Worm (Caenorhabditis elegans) whole organism, mixed stage, embryonic: ENCODE results near the gene C25D7.15.

ENCODE experiments used
- M03D4.4 ChIP-seq: sonication (generic microtip); optimal IDR thresholded peaks from 2 replicates; lab custom pipeline; 2017; ENCODE audit warnings: mild to moderate bottlenecking, missing genetic modification characterization, missing compliant biosample characterization
- ceh-39 ChIP-seq: fragments of 150-350 bp; optimal IDR thresholded peaks from 2 replicates; lab custom pipeline; 2014; ENCODE audit warnings: missing biosample characterization, missing genetic modification characterization
- ceh-43 ChIP-seq: fragments of 200-800 bp; sonication (Bioruptor generic); optimal IDR thresholded peaks from 2 replicates; lab custom pipeline; 2018; ENCODE audit warnings: mild to moderate bottlenecking, missing genetic modification characterization, moderate library complexity, missing compliant biosample characterization
- ceh-83 ChIP-seq: fragments of 200-800 bp; sonication (Bioruptor generic); optimal IDR thresholded peaks from 2 replicates; lab custom pipeline; 2018; ENCODE audit warnings: mild to moderate bottlenecking, missing genetic modification characterization, missing compliant biosample characterization
- ces-1 ChIP-seq: fragments of 150-350 bp; optimal IDR thresholded peaks from 2 replicates; lab custom pipeline; 2014; ENCODE audit warnings: missing biosample characterization, missing genetic modification reagents, missing genetic modification characterization
- cnd-1 ChIP-seq: fragments of 200-800 bp; sonication (Bioruptor generic); optimal IDR thresholded peaks from 2 replicates; lab custom pipeline; 2018; ENCODE audit warnings: mild to moderate bottlenecking, missing genetic modification characterization, missing compliant biosample characterization
- drap-1 ChIP-seq: fragments of 200-800 bp; sonication (Bioruptor generic); optimal IDR thresholded peaks from 3 replicates; lab custom pipeline; 2018; ENCODE audit warnings: mild to moderate bottlenecking, missing genetic modification characterization, missing compliant biosample characterization
- elt-1 ChIP-seq: sonication (generic microtip); optimal IDR thresholded peaks from 2 replicates; lab custom pipeline; 2017; ENCODE audit warnings: missing genetic modification characterization, mild to moderate bottlenecking, missing compliant biosample characterization, antibody characterized with exemption, moderate library complexity, borderline replicate concordance; ENCODE audit not compliant: insufficient read depth
- elt-3 ChIP-seq: fragments of 150-350 bp; optimal IDR thresholded peaks from 2 replicates; lab custom pipeline; 2014; ENCODE audit warnings: missing biosample characterization, missing genetic modification characterization
- flh-1 ChIP-seq: fragments of 200-800 bp; sonication (Bioruptor generic); optimal IDR thresholded peaks from 2 replicates; lab custom pipeline; 2018; ENCODE audit warnings: mild to moderate bottlenecking, missing genetic modification characterization, moderate library complexity, missing compliant biosample characterization
- ham-2 ChIP-seq: fragments of 200-800 bp; sonication (Bioruptor generic); optimal IDR thresholded peaks from 2 replicates; lab custom pipeline; 2018; ENCODE audit warnings: mild to moderate bottlenecking, missing genetic modification characterization, missing compliant biosample characterization
- lin-13 ChIP-seq: fragments of 150-350 bp; optimal IDR thresholded peaks from 2 replicates; lab custom pipeline; 2014; ENCODE audit warnings: missing biosample characterization, missing genetic modification characterization
- lsy-2 ChIP-seq: fragments of 150-350 bp; optimal IDR thresholded peaks from 2 replicates; lab custom pipeline; 2014; ENCODE audit warnings: missing biosample characterization, missing genetic modification characterization
- mab-5 ChIP-seq: fragments of 150-350 bp; optimal IDR thresholded peaks from 2 replicates; lab custom pipeline; 2014; ENCODE audit warnings: missing biosample characterization, missing genetic modification characterization
- mep-1 ChIP-seq: fragments of 150-350 bp; optimal IDR thresholded peaks from 2 replicates; lab custom pipeline; 2017; ENCODE audit warnings: missing biosample characterization, missing genetic modification reagents, missing genetic modification characterization, inconsistent platforms
- mls-2 ChIP-seq: sonication (generic microtip); optimal IDR thresholded peaks from 2 replicates; lab custom pipeline; 2016; ENCODE audit warnings: mild to moderate bottlenecking, missing genetic modification characterization, moderate library complexity, missing compliant biosample characterization
- nhr-12 ChIP-seq: fragments of 150-350 bp; optimal IDR thresholded peaks from 2 replicates; lab custom pipeline; 2014; ENCODE audit warnings: missing biosample characterization, missing genetic modification characterization
- nhr-2 ChIP-seq: fragments of 150-350 bp; optimal IDR thresholded peaks from 2 replicates; lab custom pipeline; 2014; ENCODE audit warnings: missing biosample characterization, missing genetic modification characterization
- nhr-237 ChIP-seq: fragments of 150-350 bp; optimal IDR thresholded peaks from 2 replicates; lab custom pipeline; 2014; ENCODE audit warnings: missing biosample characterization, missing genetic modification characterization
- nhr-28 ChIP-seq: fragments of 150-350 bp; optimal IDR thresholded peaks from 2 replicates; lab custom pipeline; 2014; ENCODE audit warnings: missing biosample characterization, missing genetic modification characterization
- nhr-76 ChIP-seq: sonication (generic microtip); optimal IDR thresholded peaks from 2 replicates; lab custom pipeline; 2017; ENCODE audit warnings: missing biosample characterization, missing genetic modification characterization
- pha-4 ChIP-seq: fragments of 150-350 bp; optimal IDR thresholded peaks from 2 replicates; lab custom pipeline; 2018; ENCODE audit warnings: missing biosample characterization, missing genetic modification reagents, missing genetic modification characterization
- snpc-4 ChIP-seq: fragments of 150-350 bp; optimal IDR thresholded peaks from 2 replicates; lab custom pipeline; 2014; ENCODE audit warnings: missing biosample characterization, missing genetic modification characterization
- sptf-1 ChIP-seq: sonication (generic microtip); optimal IDR thresholded peaks from 2 replicates; lab custom pipeline; 2017; ENCODE audit warnings: mild to moderate bottlenecking, missing genetic modification characterization, moderate library complexity, missing compliant biosample characterization
- tbx-8 ChIP-seq: fragments of 200-800 bp; sonication (Bioruptor generic); optimal IDR thresholded peaks from 2 replicates; lab custom pipeline; 2018; ENCODE audit warnings: mild to moderate bottlenecking, missing genetic modification characterization, moderate library complexity, missing compliant biosample characterization
- unc-120 ChIP-seq: sonication (generic microtip); optimal IDR thresholded peaks from 2 replicates; lab custom pipeline; 2017; ENCODE audit warnings: missing genetic modification characterization, missing compliant biosample characterization; ENCODE audit not compliant: poor library complexity, severe bottlenecking
- unc-39 ChIP-seq: fragments of 150-350 bp; optimal IDR thresholded peaks from 2 replicates; lab custom pipeline; 2014; ENCODE audit warnings: missing biosample characterization, missing genetic modification characterization
- unc-62 ChIP-seq: fragments of 150-350 bp; optimal IDR thresholded peaks from 2 replicates; lab custom pipeline; 2014; ENCODE audit warnings: missing biosample characterization, missing genetic modification reagents, missing genetic modification characterization
- ztf-11 ChIP-seq: fragments of 150-350 bp; optimal IDR thresholded peaks from 2 replicates; lab custom pipeline; 2014; ENCODE audit warnings: missing biosample characterization, missing genetic modification characterization

Gene C25D7.15

ce11 chrV:15087207-15087706 is 27.6 kb downstream of the C25D7.15 start, which contains the start of the genes C01G10.15 and C01G10.6:
C01G10.15 (minus strand) TSS chrV:15087307.
C01G10.6 (plus strand) TSS chrV:15087656.
- no peak for TF ChIP-seq mab-5 (tag; lab: Kevin White, UChicago)
- no peak for TF ChIP-seq mep-1 (tag; lab: Kevin White, UChicago)
- TF ChIP-seq unc-62 (GFP tag; lab: Kevin White, UChicago), result no peak
- no peak for TF ChIP-seq nhr-2
- no peak for TF ChIP-seq snpc-4
- no peak for TF ChIP-seq sptf-1
- TF ChIP-seq pha-4 (tag; lab: Kevin White, UChicago), result no peak
- TF ChIP-seq nhr-76, result no peak
- TF ChIP-seq flh-1, result no peak
- no peak for TF ChIP-seq ceh-83 (GFP tag; lab: Kevin White, UChicago)
- TF ChIP-seq drap-1 (GFP tag; lab: Kevin White, UChicago), result no peak
- no peak for TF ChIP-seq cnd-1 (tag; lab: Kevin White, UChicago)
- TF ChIP-seq lin-13 (tag; lab: Kevin White, UChicago), result no peak
- TF ChIP-seq ceh-43, result no peak

ce11 chrV:15088613-15089012 is 29.0 kb downstream of the C25D7.15 start, which contains the start of gene C01G10.18:
C01G10.18 (minus strand) TSS chrV:15088713.
- TF ChIP-seq nhr-28, result no peak
- no peak for TF ChIP-seq M03D4.4 (tag; lab: Kevin White, UChicago)
- TF ChIP-seq ztf-11 (tag; lab: Kevin White, UChicago), result no peak
- no peak for TF ChIP-seq drap-1 (GFP tag; lab: Kevin White, UChicago)
- no peak for TF ChIP-seq unc-120 (tag; lab: Kevin White, UChicago)
- TF ChIP-seq lsy-2, result no peak
- no peak for TF ChIP-seq snpc-4
- no peak for TF ChIP-seq sptf-1
- no peak for TF ChIP-seq elt-3 (tag; lab: Kevin White, UChicago)
- no peak for TF ChIP-seq tbx-8
- no peak for TF ChIP-seq unc-39 (tag; lab: Kevin White, UChicago)

ce11 chrV:15089438-15089837 is 29.8 kb downstream of the C25D7.15 start, which contains the start of the genes C01G10.5 and C01G10.4:
C01G10.5 (minus strand) TSS chrV:15089538.
C01G10.4 (plus strand) TSS chrV:15089740.
- no peak for TF ChIP-seq ces-1 (GFP tag; lab: Kevin White, UChicago)
- TF ChIP-seq elt-1 (tag; lab: Kevin White, UChicago), result no peak

ce11 chrV:15090457-15090856 is 30.8 kb downstream of the C25D7.15 start, which contains the start of gene C01G10.17:
C01G10.17 (plus strand) TSS chrV:15090757.
- TF ChIP-seq flh-1 (no peak), mls-2 (no peak), ham-2 (no peak), elt-1 (tag; lab: Kevin White, UChicago) (no peak)

ce11 chrV:15092666-15093065 is 33.1 kb downstream of the C25D7.15 start, which contains the start of gene txt-12:
txt-12 (plus strand) TSS chrV:15092966.
- TF ChIP-seq unc-39 (tag; lab: Kevin White, UChicago) (no peak), ces-1 (GFP tag; lab: Kevin White, UChicago) (no peak), ceh-83 (GFP tag; lab: Kevin White, UChicago) (no peak), unc-62 (GFP tag; lab: Kevin White, UChicago) (no peak), cnd-1 (tag; lab: Kevin White, UChicago) (no peak), ceh-39 (tag; lab: Kevin White, UChicago) (no peak), nhr-237 (tag; lab: Kevin White, UChicago) (no peak), nhr-28 (no peak), mep-1 (tag; lab: Kevin White, UChicago) (no peak), drap-1 (GFP tag; lab: Kevin White, UChicago) (no peak), nhr-2 (no peak), nhr-12 (no peak)

DNA sequence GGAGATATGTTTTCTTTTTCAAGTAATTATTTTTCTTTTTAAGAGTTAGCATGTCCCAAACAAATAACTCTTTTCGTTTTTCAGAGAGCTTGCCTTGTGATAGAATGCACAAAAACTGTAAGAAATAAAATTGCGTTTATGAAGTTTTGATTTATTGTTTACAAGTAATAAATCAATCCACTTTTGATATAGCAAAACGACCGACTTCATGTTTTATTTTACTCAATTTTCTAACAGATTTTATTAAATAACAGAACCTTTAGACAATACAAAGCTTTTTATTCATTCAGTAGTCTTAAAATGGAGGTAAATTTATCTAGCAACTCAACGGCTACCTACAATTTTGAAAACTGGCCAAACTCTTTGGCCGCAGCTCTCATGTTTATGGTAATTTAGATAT is 35.1 kb downstream of the C25D7.15 start, which contains the start of gene srx-78:
Gene srx-78 (plus strand): TSS at position 301 of the 400 bp plus-strand sequence.
- TF ChIP-seq nhr-28 (no peak), elt-1 (tag; lab: Kevin White, UChicago) (no peak), ceh-39 (tag; lab: Kevin White, UChicago) (no peak)
